Fruit fly (Drosophila melanogaster) whole organism, embryonic: Measurements from ENCODE around the gene CG13033.

Experiments used
- Abd-B ChIP-seq: fragments of 200-800 bp; sonication (Bioruptor generic); optimal IDR thresholded peaks from 2 replicates; lab custom pipeline; 2018; ENCODE audit warnings: missing biosample characterization, mild to moderate bottlenecking, missing genetic modification characterization, moderate library complexity
- CG10267 ChIP-seq: fragments of 200-800 bp; sonication (Bioruptor generic); optimal IDR thresholded peaks from 2 replicates; lab custom pipeline; 2018; ENCODE audit warnings: missing biosample characterization, mild to moderate bottlenecking, missing genetic modification characterization, moderate library complexity
- CG10321 ChIP-seq: fragments of 200-800 bp; sonication (Bioruptor generic); IDR thresholded peaks from 2 replicates; pipeline ENCODE4 v1.3.6; 2022; ENCODE audit warnings: missing biosample characterization, missing genetic modification characterization
- CG11247 ChIP-seq: fragments of 200-800 bp; sonication (Bioruptor generic); IDR thresholded peaks from 2 replicates; pipeline ENCODE4 v1.3.6; 2022; ENCODE audit warnings: missing biosample characterization, missing genetic modification characterization
- CG12219 ChIP-seq: fragments of 200-800 bp; sonication (Bioruptor generic); optimal IDR thresholded peaks from 3 replicates; lab custom pipeline; 2018; ENCODE audit warnings: missing biosample characterization, mild to moderate bottlenecking, missing genetic modification characterization
- CG12391 ChIP-seq: fragments of 200-800 bp; sonication (Bioruptor generic); optimal IDR thresholded peaks from 3 replicates; lab custom pipeline; 2018; ENCODE audit warnings: missing biosample characterization, mild to moderate bottlenecking, missing genetic modification characterization, moderate library complexity
- CG13287 ChIP-seq: fragments of 200-800 bp; sonication (Bioruptor generic); IDR thresholded peaks from 2 replicates; pipeline ENCODE4 v1.3.6; 2022; ENCODE audit warnings: missing biosample characterization, missing genetic modification characterization; ENCODE audit not compliant: partially characterized antibody
- CG14014 ChIP-seq: fragments of 200-800 bp; sonication (Bioruptor generic); IDR thresholded peaks from 2 replicates; pipeline ENCODE4 v1.3.6; 2022; ENCODE audit warnings: missing biosample characterization, missing genetic modification characterization
- CG14710 ChIP-seq: fragments of 200-800 bp; sonication (Bioruptor generic); optimal IDR thresholded peaks from 3 replicates; lab custom pipeline; 2019; ENCODE audit warnings: missing biosample characterization, mild to moderate bottlenecking, missing genetic modification characterization, moderate library complexity
- CG15011 ChIP-seq: fragments of 200-800 bp; sonication (Bioruptor generic); optimal IDR thresholded peaks from 3 replicates; lab custom pipeline; 2018; ENCODE audit warnings: missing biosample characterization, mild to moderate bottlenecking, missing genetic modification characterization
- CG15696 ChIP-seq: fragments of 200-800 bp; sonication (Bioruptor generic); optimal IDR thresholded peaks from 2 replicates; lab custom pipeline; 2019; ENCODE audit warnings: missing biosample characterization, mild to moderate bottlenecking, missing genetic modification characterization, moderate library complexity
- CG1603 ChIP-seq: fragments of 200-800 bp; sonication (Bioruptor generic); optimal IDR thresholded peaks from 2 replicates; lab custom pipeline; 2019; ENCODE audit warnings: missing biosample characterization, mild to moderate bottlenecking, missing genetic modification characterization, moderate library complexity
- CG17328 ChIP-seq: fragments of 200-800 bp; sonication (Bioruptor generic); IDR thresholded peaks from 2 replicates; pipeline ENCODE4 v1.3.6; 2022; ENCODE audit warnings: missing biosample characterization, missing genetic modification characterization
- CG17568 ChIP-seq: fragments of 200-800 bp; sonication (Bioruptor generic); optimal IDR thresholded peaks from 2 replicates; lab custom pipeline; 2018; ENCODE audit warnings: missing biosample characterization, mild to moderate bottlenecking, missing genetic modification characterization, moderate library complexity
- CG2202 ChIP-seq: fragments of 200-800 bp; sonication (Bioruptor generic); optimal IDR thresholded peaks from 2 replicates; lab custom pipeline; 2018; ENCODE audit warnings: missing biosample characterization, mild to moderate bottlenecking, missing genetic modification characterization
- CG30020 ChIP-seq: fragments of 200-800 bp; optimal IDR thresholded peaks from 2 replicates; lab custom pipeline; 2019; ENCODE audit warnings: missing biosample characterization, mild to moderate bottlenecking, missing genetic modification characterization, moderate library complexity
- CG33213 ChIP-seq: fragments of 200-800 bp; sonication (Bioruptor generic); optimal IDR thresholded peaks from 3 replicates; lab custom pipeline; 2016; ENCODE audit warnings: missing biosample characterization, missing genetic modification characterization
- CG33557 ChIP-seq: fragments of 200-800 bp; sonication (Bioruptor generic); optimal IDR thresholded peaks from 2 replicates; lab custom pipeline; 2019; ENCODE audit warnings: missing biosample characterization, mild to moderate bottlenecking, missing genetic modification characterization, moderate library complexity
- CG3847 ChIP-seq: fragments of 200-800 bp; sonication (Bioruptor generic); IDR thresholded peaks from 2 replicates; pipeline ENCODE4 v1.3.6; 2022; ENCODE audit warnings: missing biosample characterization, missing genetic modification characterization
- CG7357 ChIP-seq: fragments of 200-800 bp; sonication (Bioruptor generic); IDR thresholded peaks from 3 replicates; pipeline ENCODE4 v1.3.6; 2022; ENCODE audit warnings: missing biosample characterization, missing genetic modification characterization
- CG8290 ChIP-seq, 3 experiments: fragments of 200-800 bp; sonication (Bioruptor generic); optimal IDR thresholded peaks; 2 replicates each; lab custom pipeline; 2016 to 2019; ENCODE audit warnings: missing biosample characterization in 3 of 3, missing genetic modification characterization in 3 of 3, mild to moderate bottlenecking in 2 of 3, moderate library complexity in 1 of 3
- CG8924 ChIP-seq: fragments of 200-800 bp; optimal IDR thresholded peaks from 3 replicates; lab custom pipeline; 2019; ENCODE audit warnings: missing biosample characterization, mild to moderate bottlenecking, missing genetic modification characterization, moderate library complexity
- CTCF ChIP-seq: fragments of 200-800 bp; sonication (Bioruptor generic); optimal IDR thresholded peaks from 2 replicates; lab custom pipeline; 2017; ENCODE audit warnings: missing biosample characterization, mild to moderate bottlenecking, missing genetic modification characterization, moderate library complexity
- E2f2 ChIP-seq: fragments of 200-800 bp; sonication (Bioruptor generic); IDR thresholded peaks from 2 replicates; pipeline ENCODE4 v1.3.6; 2022; ENCODE audit warnings: missing biosample characterization, missing genetic modification characterization
- Elba2 ChIP-seq: fragments of 200-800 bp; sonication (Bioruptor generic); optimal IDR thresholded peaks from 3 replicates; lab custom pipeline; 2016; ENCODE audit warnings: missing biosample characterization, missing genetic modification characterization
- Fer3 ChIP-seq: fragments of 200-800 bp; sonication (Bioruptor generic); optimal IDR thresholded peaks from 2 replicates; lab custom pipeline; 2018; ENCODE audit warnings: missing biosample characterization, mild to moderate bottlenecking, missing genetic modification characterization, moderate library complexity
- H2.0 ChIP-seq: fragments of 200-800 bp; sonication (Bioruptor generic); IDR thresholded peaks from 2 replicates; pipeline ENCODE4 v1.3.6; 2022; ENCODE audit warnings: missing biosample characterization, missing genetic modification characterization
- HLHmδ ChIP-seq: fragments of 200-800 bp; sonication (Bioruptor generic); optimal IDR thresholded peaks from 2 replicates; lab custom pipeline; 2018; ENCODE audit warnings: missing biosample characterization, mild to moderate bottlenecking, missing genetic modification characterization, moderate library complexity
- Hr3 ChIP-seq: fragments of 200-800 bp; sonication (Bioruptor generic); optimal IDR thresholded peaks from 3 replicates; lab custom pipeline; 2016; ENCODE audit warnings: missing biosample characterization, missing genetic modification characterization
- Nf-YA ChIP-seq: fragments of 200-800 bp; sonication (Bioruptor generic); IDR thresholded peaks from 2 replicates; pipeline ENCODE4 v1.3.6; 2022; ENCODE audit warnings: missing biosample characterization, missing genetic modification characterization
- Pdp1 ChIP-seq, 2 experiments: fragments of 200-800 bp; sonication (Bioruptor generic); optimal IDR thresholded peaks; 3 replicates each; lab custom pipeline; 2016; ENCODE audit warnings: missing biosample characterization in 2 of 2, missing genetic modification characterization in 2 of 2, mild to moderate bottlenecking in 1 of 2, moderate library complexity in 1 of 2
- Ravus ChIP-seq: fragments of 200-800 bp; sonication (Bioruptor generic); IDR thresholded peaks from 2 replicates; pipeline ENCODE4 v1.3.6; 2022; ENCODE audit warnings: missing biosample characterization, missing genetic modification characterization
- Rfx ChIP-seq: fragments of 200-800 bp; sonication (Bioruptor generic); IDR thresholded peaks from 2 replicates; pipeline ENCODE4 v1.3.6; 2022; ENCODE audit warnings: missing biosample characterization, missing genetic modification characterization
- Rx ChIP-seq: fragments of 200-800 bp; sonication (Bioruptor generic); IDR thresholded peaks from 2 replicates; pipeline ENCODE4 v1.3.6; 2022; ENCODE audit warnings: missing biosample characterization, missing genetic modification characterization
- Ssrp ChIP-seq: fragments of 200-800 bp; sonication (Bioruptor generic); optimal IDR thresholded peaks from 2 replicates; lab custom pipeline; 2018; ENCODE audit warnings: missing biosample characterization, mild to moderate bottlenecking, missing genetic modification characterization, moderate library complexity
- fd64A ChIP-seq: fragments of 200-800 bp; sonication (Bioruptor generic); optimal IDR thresholded peaks from 3 replicates; lab custom pipeline; 2018; ENCODE audit warnings: missing biosample characterization, mild to moderate bottlenecking, missing genetic modification characterization
- hkb ChIP-seq, 2 experiments: fragments of 200-800 bp in 1 of 2; fragments of >200 bp in 1 of 2; sonication (Bioruptor generic) in 1 of 2; IDR thresholded peaks in 1 of 2; optimal IDR thresholded peaks in 1 of 2; 2 replicates each; pipeline versions ENCODE4 v1.3.6 to Lab custom; 2017 to 2022; ENCODE audit warnings: missing biosample characterization in 1 of 2, missing genetic modification characterization in 1 of 2
- ind ChIP-seq: fragments of 200-800 bp; sonication (Bioruptor generic); optimal IDR thresholded peaks from 3 replicates; lab custom pipeline; 2016; ENCODE audit warnings: missing biosample characterization, missing genetic modification characterization
- lmd ChIP-seq: fragments of 200-800 bp; sonication (Bioruptor generic); IDR thresholded peaks from 2 replicates; pipeline ENCODE4 v1.3.6; 2022; ENCODE audit warnings: missing biosample characterization, missing genetic modification characterization
- pan ChIP-seq, 4 experiments: fragments of >200 bp in 3 of 4; fragments of 200-800 bp in 1 of 4; sonication (Bioruptor generic) in 1 of 4; optimal IDR thresholded peaks in 3 of 4; IDR thresholded peaks in 1 of 4; 2 replicates each; pipeline versions ENCODE4 v1.3.6 to Lab custom; 2017 to 2022; ENCODE audit warnings: missing biosample characterization in 2 of 4, missing genetic modification characterization in 2 of 4, mixed read lengths in 1 of 4
- phol ChIP-seq: fragments of 200-800 bp; sonication (Bioruptor generic); optimal IDR thresholded peaks from 3 replicates; lab custom pipeline; 2018; ENCODE audit warnings: missing biosample characterization, mild to moderate bottlenecking, missing genetic modification characterization, moderate library complexity
- ro ChIP-seq: fragments of 200-800 bp; sonication (Bioruptor generic); IDR thresholded peaks from 2 replicates; pipeline ENCODE4 v1.3.6; 2022; ENCODE audit warnings: missing biosample characterization, missing genetic modification characterization
- sisA ChIP-seq: fragments of 200-800 bp; sonication (Bioruptor generic); IDR thresholded peaks from 2 replicates; pipeline ENCODE4 v1.3.6; 2022; ENCODE audit warnings: missing biosample characterization, missing genetic modification characterization
- ssp ChIP-seq: fragments of 200-800 bp; sonication (Bioruptor generic); IDR thresholded peaks from 2 replicates; pipeline ENCODE4 v1.3.6; 2022; ENCODE audit warnings: missing biosample characterization, missing genetic modification characterization
- tgo ChIP-seq: fragments of 200-800 bp; sonication (Bioruptor generic); IDR thresholded peaks from 3 replicates; pipeline ENCODE4 v1.3.6; 2022; ENCODE audit warnings: missing biosample characterization, missing genetic modification characterization
- tin ChIP-seq: fragments of 200-800 bp; sonication (Bioruptor generic); optimal IDR thresholded peaks from 3 replicates; lab custom pipeline; 2016; ENCODE audit warnings: missing biosample characterization, missing genetic modification characterization
- toy ChIP-seq: fragments of 200-800 bp; sonication (Bioruptor generic); IDR thresholded peaks from 2 replicates; pipeline ENCODE4 v1.3.6; 2022; ENCODE audit warnings: missing biosample characterization, missing genetic modification characterization
- vvl ChIP-seq: fragments of 200-800 bp; sonication (Bioruptor generic); IDR thresholded peaks from 2 replicates; pipeline ENCODE4 v1.3.6; 2022; ENCODE audit warnings: missing biosample characterization, missing genetic modification characterization
- zen ChIP-seq: fragments of 200-800 bp; sonication (Bioruptor generic); optimal IDR thresholded peaks from 3 replicates; lab custom pipeline; 2018; ENCODE audit warnings: missing biosample characterization, mild to moderate bottlenecking, missing genetic modification characterization, moderate library complexity

Gene CG13033

DNA sequence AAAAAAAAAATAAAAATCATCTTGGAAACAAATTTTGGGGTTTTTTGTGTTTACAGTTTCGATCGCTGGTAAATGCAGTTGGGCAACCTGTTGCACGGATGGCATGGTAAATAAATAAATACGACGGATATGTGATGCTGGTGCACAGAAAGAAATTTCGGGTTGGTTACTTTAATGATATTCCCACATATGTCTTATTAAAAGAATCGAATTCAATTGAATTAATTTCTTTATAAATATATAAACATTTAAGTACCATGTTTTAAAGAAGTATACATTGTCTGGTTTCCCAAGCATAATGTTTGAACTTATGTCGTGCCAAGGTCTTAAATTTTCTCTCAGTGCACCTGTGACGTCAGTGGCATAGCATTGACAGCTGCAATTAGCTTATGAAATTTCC is 22.1 kb upstream of the CG13033 start (continued):
- TF ChIP-seq ssp (GFP tag; lab: Robert Waterston, UW), result 0 out of 2 replicates have a peak, but pooled peaks have one; percentile 30
- TF ChIP-seq CG15696 (tag; lab: Kevin White, UChicago), result peak; percentile 61
- TF ChIP-seq CG14014 (GFP tag; lab: Robert Waterston, UW), result 0 out of 2 replicates have a peak, but pooled peaks have one; percentile 39
- no peak for TF ChIP-seq hkb (optimal IDR thresholded peaks at IDR 0.05; lab: Kevin White, UChicago)
- TF ChIP-seq hkb (GFP tag; IDR thresholded peaks at IDR 0.05; lab: Robert Waterston, UW), result peak; percentile 75
- no peak for TF ChIP-seq CG3847 (GFP tag; lab: Robert Waterston, UW)
- no peak for TF ChIP-seq ro (GFP tag; lab: Robert Waterston, UW)
- TF ChIP-seq Ssrp (tag; lab: Kevin White, UChicago), result peak; percentile 72
- TF ChIP-seq Fer3 (tag; lab: Kevin White, UChicago), result peak; percentile 45
- TF ChIP-seq Pdp1 (GFP tag; optimal IDR thresholded peaks at IDR 0.05; lab: Kevin White, UChicago), result no peak
- peak; percentile 32 for TF ChIP-seq CG30020
- TF ChIP-seq CTCF, result no peak
- peak; percentile 59; the same call in 1 of the 2 replicates for TF ChIP-seq Rx
- TF ChIP-seq CG10321 (GFP tag; lab: Robert Waterston, UW), result no peak
- peak; percentile 44 for TF ChIP-seq tin
- TF ChIP-seq lmd, result peak; percentile 48; the same call in 1 of the 2 replicates
- peak; percentile 43; the same call in 1 of the 2 replicates for TF ChIP-seq H2.0 (GFP tag; lab: Robert Waterston, UW)
- peak; percentile 77 for TF ChIP-seq fd64A
- TF ChIP-seq Abd-B, result peak; percentile 57
- TF ChIP-seq CG2202, result peak; percentile 63
- no peak for TF ChIP-seq HLHmδ (GFP tag; lab: Kevin White, UChicago)
- no peak for TF ChIP-seq CG33213 (GFP tag; lab: Kevin White, UChicago)
- no peak for TF ChIP-seq Elba2 (GFP tag; lab: Kevin White, UChicago)
- TF ChIP-seq CG11247 (GFP tag; lab: Robert Waterston, UW), result no peak
- peak; percentile 57 for TF ChIP-seq zen (tag; lab: Kevin White, UChicago)
- TF ChIP-seq CG15011 (GFP tag; lab: Kevin White, UChicago), result peak; percentile 40
- peak; percentile 53 for TF ChIP-seq CG17328
- peak; percentile 12 for TF ChIP-seq CG17568 (GFP tag; lab: Kevin White, UChicago)
- no peak for TF ChIP-seq CG7357 (GFP tag; lab: Robert Waterston, UW)
- TF ChIP-seq phol, result peak; percentile 79
- TF ChIP-seq sisA (GFP tag; lab: Robert Waterston, UW), result peak; percentile 33
- TF ChIP-seq ind, result peak; percentile 27
- TF ChIP-seq E2f2, result peak; percentile 35
- peak; percentile 79 for TF ChIP-seq CG12391
- TF ChIP-seq Ravus (GFP tag; lab: Robert Waterston, UW), result no peak
- peak; percentile 67 for TF ChIP-seq CG10267 (tag; lab: Kevin White, UChicago)
- TF ChIP-seq CG12219 (GFP tag; lab: Kevin White, UChicago), result peak; percentile 65
- TF ChIP-seq vvl (GFP tag; lab: Robert Waterston, UW), result peak; percentile 60; the same call in 1 of the 2 replicates
- peak; percentile 8 for TF ChIP-seq CG8290 (GFP tag; optimal IDR thresholded peaks at IDR 0.05; lab: Kevin White, UChicago)
- TF ChIP-seq CG8290 (tag; optimal IDR thresholded peaks at IDR 0.05; lab: Kevin White, UChicago), result no peak
- TF ChIP-seq CG14710 (tag; lab: Kevin White, UChicago), result peak; percentile 68
- peak; percentile 19; the same call in 1 of the 2 replicates for TF ChIP-seq Rfx (GFP tag; lab: Robert Waterston, UW)
- no peak for TF ChIP-seq toy (GFP tag; lab: Robert Waterston, UW)
- peak; percentile 30 for TF ChIP-seq CG33557
- peak; percentile 75 for TF ChIP-seq CG8924 (tag; lab: Kevin White, UChicago)
- TF ChIP-seq pan (optimal IDR thresholded peaks at IDR 0.05; lab: Kevin White, UChicago), result no peak
- peak in 1 of 2 experiments; percentile 67 for TF ChIP-seq pan (GFP tag; optimal IDR thresholded peaks at IDR 0.05 in 1 of 2, IDR thresholded peaks at IDR 0.05 in 1 of 2)
- peak; percentile 43 for TF ChIP-seq Hr3 (GFP tag; lab: Kevin White, UChicago)
- TF ChIP-seq tgo, result peak; percentile 54; the same call in 2 of the 3 replicates
- TF ChIP-seq CG13287 (GFP tag; lab: Robert Waterston, UW), result no peak
- TF ChIP-seq CG1603 (tag; lab: Kevin White, UChicago), result peak; percentile 62
- no peak for TF ChIP-seq Nf-YA (GFP tag; lab: Robert Waterston, UW)
